Worm (Caenorhabditis elegans) whole organism, L2 larva: ENCODE results near the gene str-108.

ENCODE experiments used
- alr-1 ChIP-seq: fragments of 150-350 bp; optimal IDR thresholded peaks from 2 replicates; lab custom pipeline; 2014; ENCODE audit warnings: missing biosample characterization, missing genetic modification characterization
- blmp-1 ChIP-seq: sonication (generic microtip); optimal IDR thresholded peaks from 2 replicates; lab custom pipeline; 2017; ENCODE audit warnings: missing genetic modification characterization, mild to moderate bottlenecking, missing compliant biosample characterization, antibody characterized with exemption, moderate library complexity; ENCODE audit not compliant: insufficient read depth
- fos-1 ChIP-seq: fragments of 150-350 bp; optimal IDR thresholded peaks from 2 replicates; lab custom pipeline; 2014; ENCODE audit warnings: missing biosample characterization, missing genetic modification characterization
- nhr-11 ChIP-seq: fragments of 150-350 bp; optimal IDR thresholded peaks from 2 replicates; lab custom pipeline; 2014; ENCODE audit warnings: missing biosample characterization, missing genetic modification characterization
- nhr-12 ChIP-seq: fragments of 150-350 bp; optimal IDR thresholded peaks from 2 replicates; lab custom pipeline; 2014; ENCODE audit warnings: missing biosample characterization, missing genetic modification characterization
- nhr-237 ChIP-seq: fragments of 150-350 bp; optimal IDR thresholded peaks from 2 replicates; lab custom pipeline; 2014; ENCODE audit warnings: missing biosample characterization, missing genetic modification characterization
- nhr-77 ChIP-seq: fragments of 150-350 bp; optimal IDR thresholded peaks from 2 replicates; lab custom pipeline; 2014; ENCODE audit warnings: missing biosample characterization, missing genetic modification characterization
- sem-4 ChIP-seq: fragments of 150-350 bp; optimal IDR thresholded peaks from 2 replicates; lab custom pipeline; 2014; ENCODE audit warnings: missing biosample characterization, missing genetic modification reagents, missing genetic modification characterization
- unc-62 ChIP-seq: fragments of 150-350 bp; optimal IDR thresholded peaks from 2 replicates; lab custom pipeline; 2014; ENCODE audit warnings: missing biosample characterization, missing genetic modification reagents, missing genetic modification characterization
- zag-1 ChIP-seq: fragments of 150-350 bp; optimal IDR thresholded peaks from 2 replicates; lab custom pipeline; 2014; ENCODE audit warnings: missing biosample characterization, missing genetic modification characterization
- ztf-11 ChIP-seq: sonication (generic microtip); optimal IDR thresholded peaks from 2 replicates; lab custom pipeline; 2017; ENCODE audit warnings: missing biosample characterization, missing genetic modification characterization

DNA sequence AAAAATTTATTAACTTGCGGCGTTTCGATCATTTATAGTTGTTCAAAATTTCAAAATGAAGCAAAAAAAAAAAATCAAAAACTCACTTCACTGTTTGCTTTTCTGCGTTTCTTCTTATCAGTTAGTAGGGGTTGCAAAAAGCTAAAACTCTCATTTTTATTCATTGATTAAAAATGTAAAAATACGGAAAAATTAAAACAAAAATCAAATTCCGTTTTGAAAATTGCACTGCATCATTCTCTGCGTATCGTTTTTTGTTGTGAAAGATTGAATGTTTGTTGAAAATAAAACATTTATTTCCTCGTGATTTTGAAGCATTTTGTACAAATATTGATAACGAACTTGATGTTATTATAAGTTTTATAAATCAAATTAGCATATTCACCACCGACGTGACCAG, 36.9 kb upstream of the str-108 start:
- TF ChIP-seq sem-4 (tag; lab: Kevin White, UChicago) (no peak), nhr-12 (no peak), ztf-11 (tag; lab: Kevin White, UChicago) (no peak), blmp-1 (tag; lab: Kevin White, UChicago) (no peak), nhr-237 (no peak), nhr-77 (tag; lab: Kevin White, UChicago) (no peak), unc-62 (no peak), fos-1 (tag; lab: Kevin White, UChicago) (peak; percentile 21), nhr-11 (tag; lab: Kevin White, UChicago) (no peak), zag-1 (tag; lab: Kevin White, UChicago) (no peak), alr-1 (no peak)
